Fruit fly (Drosophila melanogaster): ENCODE measurements around the gene CG5986.

The CG5986 gene

dm6 chr3R:24017648-24018047, 29.9 kb upstream of the CG5986 start:
- TF ChIP-seq psq (optimal IDR thresholded peaks at IDR 0.05) = no peak
- TF ChIP-seq EcR (GFP tag; optimal IDR thresholded peaks at IDR 0.05) = no peak
- no peak for TF ChIP-seq Dll (optimal IDR thresholded peaks at IDR 0.05)
- TF ChIP-seq pan (optimal IDR thresholded peaks at IDR 0.05) = no peak
- no peak for TF ChIP-seq usp (GFP tag; optimal IDR thresholded peaks at IDR 0.05)
- no peak for TF ChIP-seq CG8478 (optimal IDR thresholded peaks at IDR 0.05)

- no peak for TF ChIP-seq Dll (optimal IDR thresholded peaks at IDR 0.05)
- TF ChIP-seq pan (optimal IDR thresholded peaks at IDR 0.05) = no peak
- TF ChIP-seq psq (optimal IDR thresholded peaks at IDR 0.05) = no peak
- no peak for TF ChIP-seq usp (GFP tag; optimal IDR thresholded peaks at IDR 0.05)
- TF ChIP-seq EcR (GFP tag; optimal IDR thresholded peaks at IDR 0.05) = no peak
- no peak for TF ChIP-seq CG8478 (optimal IDR thresholded peaks at IDR 0.05)
Measured at dm6 chr3R:24021895-24022294, 25.7 kb upstream of the CG5986 start.

dm6 chr3R:24024123-24024522, 23.5 kb upstream of the CG5986 start:
- TF ChIP-seq EcR (GFP tag; optimal IDR thresholded peaks at IDR 0.05) (no peak), CG8478 (optimal IDR thresholded peaks at IDR 0.05) (no peak), usp (GFP tag; optimal IDR thresholded peaks at IDR 0.05) (no peak), psq (optimal IDR thresholded peaks at IDR 0.05) (no peak), Dll (optimal IDR thresholded peaks at IDR 0.05) (no peak), pan (optimal IDR thresholded peaks at IDR 0.05) (no peak)

dm6 chr3R:24024688-24025087, 22.9 kb upstream of the CG5986 start:
- TF ChIP-seq psq (optimal IDR thresholded peaks at IDR 0.05) (no peak), EcR (GFP tag; optimal IDR thresholded peaks at IDR 0.05) (peak in 1 of 2 experiments; percentile 72), usp (GFP tag; optimal IDR thresholded peaks at IDR 0.05) (no peak), pan (optimal IDR thresholded peaks at IDR 0.05) (no peak)

- TF ChIP-seq EcR (GFP tag; optimal IDR thresholded peaks at IDR 0.05) (no peak), pan (optimal IDR thresholded peaks at IDR 0.05) (no peak), usp (GFP tag; optimal IDR thresholded peaks at IDR 0.05) (no peak), psq (optimal IDR thresholded peaks at IDR 0.05) (no peak), Dll (optimal IDR thresholded peaks at IDR 0.05) (no peak), CG8478 (optimal IDR thresholded peaks at IDR 0.05) (no peak)
Measured at dm6 chr3R:24025715-24026467, 21.7 kb upstream of the CG5986 start.

- TF ChIP-seq CG8478 (optimal IDR thresholded peaks at IDR 0.05) = no peak
- no peak for TF ChIP-seq EcR (GFP tag; optimal IDR thresholded peaks at IDR 0.05)
- no peak for TF ChIP-seq Dll (optimal IDR thresholded peaks at IDR 0.05)
Measured at dm6 chr3R:24026503-24026902, 21.1 kb upstream of the CG5986 start.

dm6 chr3R:24027222-24027621, 20.4 kb upstream of the CG5986 start:
- TF ChIP-seq CG8478 (optimal IDR thresholded peaks at IDR 0.05) (no peak), pan (optimal IDR thresholded peaks at IDR 0.05) (no peak), psq (optimal IDR thresholded peaks at IDR 0.05) (no peak), usp (GFP tag; optimal IDR thresholded peaks at IDR 0.05) (no peak), EcR (GFP tag; optimal IDR thresholded peaks at IDR 0.05) (no peak), Dll (optimal IDR thresholded peaks at IDR 0.05) (no peak)

- TF ChIP-seq pan (optimal IDR thresholded peaks at IDR 0.05) (no peak), CG8478 (optimal IDR thresholded peaks at IDR 0.05) (peak; percentile 2)
Measured at dm6 chr3R:24031019-24031824, 16.4 kb upstream of the CG5986 start.

dm6 chr3R:24031825-24032523, 15.6 kb upstream of the CG5986 start, which contains the start of the genes KrT95D and Mettl3:
TSS of gene KrT95D (minus strand) at chr3R:24031827.
TSS of gene Mettl3 (plus strand) at chr3R:24032157.
- TF ChIP-seq psq (optimal IDR thresholded peaks at IDR 0.05) = no peak
- TF ChIP-seq EcR (GFP tag; optimal IDR thresholded peaks at IDR 0.05) = no peak
- TF ChIP-seq CG8478 (optimal IDR thresholded peaks at IDR 0.05) = no peak
- no peak for TF ChIP-seq Dll (optimal IDR thresholded peaks at IDR 0.05)
- no peak for TF ChIP-seq pan (optimal IDR thresholded peaks at IDR 0.05)
- no peak for TF ChIP-seq usp (GFP tag; optimal IDR thresholded peaks at IDR 0.05)

dm6 chr3R:24037538-24038265, 9.9 kb upstream of the CG5986 start, which contains the start of gene spas:
TSS of gene spas (plus strand) at chr3R:24038215.
- TF ChIP-seq CG8478 (optimal IDR thresholded peaks at IDR 0.05) (no peak), pan (optimal IDR thresholded peaks at IDR 0.05) (no peak), usp (GFP tag; optimal IDR thresholded peaks at IDR 0.05) (no peak), Dll (optimal IDR thresholded peaks at IDR 0.05) (no peak), psq (optimal IDR thresholded peaks at IDR 0.05) (no peak), EcR (GFP tag; optimal IDR thresholded peaks at IDR 0.05) (no peak)

dm6 chr3R:24038736-24039556, 8.6 kb upstream of the CG5986 start, which contains the start of gene Miro:
TSS of gene Miro (minus strand) at chr3R:24038847.
- TF ChIP-seq EcR (GFP tag; optimal IDR thresholded peaks at IDR 0.05) (no peak), usp (GFP tag; optimal IDR thresholded peaks at IDR 0.05) (no peak), CG8478 (optimal IDR thresholded peaks at IDR 0.05) (no peak), pan (optimal IDR thresholded peaks at IDR 0.05) (no peak), Dll (optimal IDR thresholded peaks at IDR 0.05) (no peak), psq (optimal IDR thresholded peaks at IDR 0.05) (no peak)
